Fruit fly (Drosophila melanogaster) Kc167 (cell line): ENCODE measurements around the gene CG3552.

Experiments used
- Myc ChIP-seq: fragments of >200 bp; optimal IDR thresholded peaks from 2 replicates; lab custom pipeline; 2017; ENCODE audit warnings: missing external identifiers
- Sin3A ChIP-seq: fragments of >200 bp; optimal IDR thresholded peaks from 2 replicates; lab custom pipeline; 2018; ENCODE audit warnings: missing external identifiers
- h ChIP-seq: fragments of >200 bp; optimal IDR thresholded peaks from 3 replicates; lab custom pipeline; 2018; ENCODE audit warnings: missing external identifiers
- insv ChIP-seq: fragments of >200 bp; optimal IDR thresholded peaks from 3 replicates; lab custom pipeline; 2018; ENCODE audit warnings: missing external identifiers
- psq ChIP-seq: fragments of >200 bp; optimal IDR thresholded peaks from 2 replicates; lab custom pipeline; 2017; ENCODE audit warnings: missing external identifiers
- ttk ChIP-seq: sonication (Bioruptor generic); optimal IDR thresholded peaks from 2 replicates; lab custom pipeline; 2017; ENCODE audit warnings: missing external identifiers

CG3552 gene

DNA sequence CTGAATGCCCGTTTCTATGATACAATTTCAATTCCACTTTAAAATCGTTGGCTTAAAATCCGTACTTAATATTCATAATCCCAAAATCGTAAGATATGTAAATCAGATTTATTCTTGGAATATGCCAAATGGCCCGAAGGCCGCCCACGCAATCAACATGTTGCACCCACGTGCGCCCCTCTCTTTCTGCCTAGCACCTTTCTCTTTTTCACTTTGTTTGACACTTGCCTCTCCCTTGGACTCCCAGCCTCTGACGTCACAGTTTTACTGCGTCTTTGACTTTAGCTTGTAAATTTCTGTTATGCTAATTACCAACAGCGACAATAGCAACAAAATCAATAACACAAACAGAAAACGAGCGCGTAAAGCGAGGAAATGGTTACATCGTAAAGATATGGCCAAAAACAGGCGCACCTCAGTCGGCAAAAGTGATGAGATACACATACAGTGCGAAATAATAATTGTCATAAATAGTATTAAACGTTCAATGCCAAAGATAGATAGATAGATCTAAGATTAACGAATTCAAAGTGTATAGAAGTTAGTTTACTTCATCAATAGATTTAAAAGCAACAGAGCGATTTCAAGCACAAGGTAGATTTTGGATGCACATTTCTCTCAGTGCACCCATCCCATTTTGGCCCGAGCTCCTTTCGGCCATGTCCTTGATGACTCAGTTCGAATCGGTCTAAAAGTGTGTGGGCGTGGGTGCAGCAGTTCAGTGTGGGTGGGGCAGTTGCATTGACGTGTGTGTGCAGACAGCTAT, 47.6 kb downstream of the CG3552 start:
- no peak for TF ChIP-seq ttk (lab: Kevin White, UChicago)

DNA sequence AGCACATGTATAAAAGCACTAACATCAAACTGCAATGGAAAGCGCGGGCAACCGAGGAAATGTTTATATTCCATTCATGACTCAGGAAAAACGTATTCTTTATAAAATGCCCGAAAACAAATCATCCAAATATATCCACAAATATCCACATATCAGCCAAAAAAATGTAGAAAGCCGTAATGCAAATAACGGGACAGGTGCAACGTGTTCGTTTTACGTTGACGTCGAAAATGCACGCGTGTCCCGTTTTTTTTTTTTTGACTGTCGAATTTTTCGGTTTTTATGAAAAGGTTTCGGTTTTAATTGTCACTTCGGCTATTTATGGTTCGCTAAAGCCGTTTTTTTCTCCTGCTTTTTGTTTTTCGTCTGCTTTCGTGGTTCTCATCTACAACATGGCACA, 48.4 kb downstream of the CG3552 start:
- TF ChIP-seq psq (lab: Kevin White, UChicago) (no peak), Sin3A (lab: Kevin White, UChicago) (no peak), h (lab: Kevin White, UChicago) (no peak), insv (lab: Kevin White, UChicago) (no peak), Myc (lab: Kevin White, UChicago) (no peak), ttk (lab: Kevin White, UChicago) (no peak)

DNA sequence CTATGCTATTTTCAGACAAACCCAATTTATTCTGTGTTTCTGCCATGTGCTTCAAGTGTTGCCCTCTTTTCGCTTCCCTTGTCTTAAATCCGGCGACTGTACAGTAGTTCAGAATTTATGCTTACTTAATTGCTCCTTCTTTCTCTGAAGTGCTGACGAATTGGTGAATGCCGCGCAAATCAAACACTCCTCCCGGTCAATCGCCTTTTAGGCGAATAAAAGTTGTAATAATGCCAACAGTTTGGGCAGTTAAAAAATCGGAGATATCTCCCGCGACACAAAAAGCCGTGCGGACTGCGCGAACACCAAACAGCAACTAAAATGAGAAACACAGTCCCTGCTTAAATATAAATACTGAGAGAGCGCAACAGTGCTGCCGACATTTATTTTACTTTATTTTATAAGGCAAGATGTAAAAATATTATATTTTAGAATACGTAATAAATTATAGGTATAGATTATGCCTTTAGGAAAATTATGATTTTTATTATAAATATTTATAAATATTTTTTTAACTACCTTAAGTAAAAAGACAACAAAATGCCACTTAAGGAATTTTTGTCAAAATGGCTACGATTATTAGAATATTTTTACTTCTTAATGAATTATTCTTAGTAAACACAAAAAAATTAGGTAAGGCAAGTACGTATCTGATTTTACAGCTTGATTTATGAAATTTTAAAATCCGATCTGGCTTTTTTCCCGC, 49.0 kb downstream of the CG3552 start, which contains the start of gene path:
Gene path (minus strand): TSS at position 322 of the 706 bp plus-strand sequence.
- no peak for TF ChIP-seq Myc (lab: Kevin White, UChicago)
- TF ChIP-seq h (lab: Kevin White, UChicago) = no peak
- no peak for TF ChIP-seq insv (lab: Kevin White, UChicago)
- no peak for TF ChIP-seq ttk (lab: Kevin White, UChicago)
- no peak for TF ChIP-seq Sin3A (lab: Kevin White, UChicago)
- TF ChIP-seq psq (lab: Kevin White, UChicago) = no peak

DNA sequence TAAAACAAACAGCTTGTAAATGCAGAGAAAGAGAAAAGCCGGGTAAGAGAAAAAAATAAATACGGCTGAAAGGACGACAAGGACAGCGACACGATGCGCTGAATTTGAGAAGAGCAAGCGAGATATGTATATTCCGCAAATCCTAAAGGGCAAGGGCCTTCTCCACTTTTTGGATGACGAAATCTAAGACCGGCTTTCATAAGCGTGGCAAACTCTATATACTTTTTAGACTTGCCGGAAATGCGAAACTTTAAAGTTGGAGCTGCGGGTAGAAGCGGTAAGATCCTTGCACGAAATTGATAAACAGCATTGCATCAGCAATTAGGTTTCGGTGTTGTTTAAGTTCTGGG, 49.6 kb downstream of the CG3552 start:
- TF ChIP-seq ttk (lab: Kevin White, UChicago) = no peak
- TF ChIP-seq Sin3A (lab: Kevin White, UChicago) = no peak
- TF ChIP-seq Myc (lab: Kevin White, UChicago) = no peak
- no peak for TF ChIP-seq psq (lab: Kevin White, UChicago)
- TF ChIP-seq insv (lab: Kevin White, UChicago) = no peak
- no peak for TF ChIP-seq h (lab: Kevin White, UChicago)

DNA sequence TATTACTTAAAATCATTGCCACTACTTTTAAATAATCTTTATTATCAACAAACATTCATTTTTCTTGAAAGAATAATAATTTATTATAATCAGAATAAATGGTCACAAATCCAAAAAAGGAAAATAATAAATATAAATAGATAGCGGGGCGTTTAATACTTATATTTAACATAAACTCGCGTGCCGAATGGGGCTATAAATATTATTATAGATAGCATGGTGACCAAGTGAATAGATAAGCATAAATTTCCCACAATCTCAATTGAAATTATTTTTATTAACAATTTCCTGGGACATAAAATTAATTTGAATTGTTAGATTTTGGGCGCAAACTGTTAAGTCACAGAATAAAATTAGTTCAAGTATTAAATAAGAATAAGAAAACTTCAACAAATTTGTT, 50.3 kb downstream of the CG3552 start:
- TF ChIP-seq ttk (lab: Kevin White, UChicago) (no peak), insv (lab: Kevin White, UChicago) (no peak)

DNA sequence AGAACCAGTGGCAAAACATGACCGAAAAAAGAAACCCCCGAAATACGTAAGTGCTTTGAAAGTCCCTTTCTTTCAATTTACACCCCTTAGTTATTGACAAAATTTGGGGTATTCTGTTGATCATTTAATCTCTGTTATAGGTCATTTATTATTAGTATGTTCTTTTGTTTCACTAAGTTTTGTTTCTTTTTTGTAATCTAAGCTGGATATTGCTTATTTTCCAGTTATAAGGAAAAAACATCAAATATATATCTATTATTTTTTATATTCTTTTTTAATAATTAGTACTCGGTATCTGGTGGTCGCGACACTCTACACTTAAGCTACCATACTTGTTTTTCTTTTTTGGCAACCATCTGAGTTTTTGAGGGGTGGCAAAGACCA, 52.5 kb downstream of the CG3552 start:
- TF ChIP-seq Sin3A (lab: Kevin White, UChicago) (no peak), h (lab: Kevin White, UChicago) (no peak), insv (lab: Kevin White, UChicago) (no peak), psq (lab: Kevin White, UChicago) (no peak), Myc (lab: Kevin White, UChicago) (no peak), ttk (lab: Kevin White, UChicago) (no peak)
